Fruit fly (Drosophila melanogaster): ENCODE results near the gene CG32270.

Gene CG32270

dm6 chr3L:3178530-3179096 is 30.2 kb downstream of the CG32270 start, which contains the start of the genes MnM and Girdin:
Gene MnM, minus strand, starts transcription at chr3L:3178580.
Gene Girdin, plus strand, starts transcription at chr3L:3178930.
- no peak for TF ChIP-seq bowl (GFP tag; IDR thresholded peaks at IDR 0.05)
- TF ChIP-seq HHEX (GFP tag; optimal IDR thresholded peaks at IDR 0.05): no peak
- TF ChIP-seq CG3163 (GFP tag; optimal IDR thresholded peaks at IDR 0.05): peak; percentile 77
- TF ChIP-seq CG16863 (GFP tag; optimal IDR thresholded peaks at IDR 0.05): peak; percentile 63
- TF ChIP-seq CG30431 (GFP tag; optimal IDR thresholded peaks at IDR 0.05): peak; percentile 15
- TF ChIP-seq onecut (GFP tag; IDR thresholded peaks at IDR 0.05): no peak
- no peak for TF ChIP-seq lab (GFP tag; optimal IDR thresholded peaks at IDR 0.05)
- no peak for TF ChIP-seq Lim3 (GFP tag; IDR thresholded peaks at IDR 0.05)
- peak; percentile 6 for TF ChIP-seq nerfin-1 (tag; optimal IDR thresholded peaks at IDR 0.05)
- peak; percentile 3 for TF ChIP-seq luna (GFP tag; optimal IDR thresholded peaks at IDR 0.05)
- peak; percentile 89 for TF ChIP-seq Myb (GFP tag; optimal IDR thresholded peaks at IDR 0.05)
- no peak for TF ChIP-seq prd (optimal IDR thresholded peaks at IDR 0.05)
- TF ChIP-seq prd (GFP tag; IDR thresholded peaks at IDR 0.05): peak; percentile 53; the same call in 1 of the 3 replicates
- peak; percentile 25 for TF ChIP-seq CG12744 (GFP tag; optimal IDR thresholded peaks at IDR 0.05)
- no peak for TF ChIP-seq NK7.1 (GFP tag; optimal IDR thresholded peaks at IDR 0.05)
- TF ChIP-seq crol (GFP tag; IDR thresholded peaks at IDR 0.05): no peak
- TF ChIP-seq E2f2 (GFP tag; IDR thresholded peaks at IDR 0.05): peak; percentile 84
- TF ChIP-seq CG3726 (GFP tag; IDR thresholded peaks at IDR 0.05): no peak
- TF ChIP-seq odd (GFP tag; optimal IDR thresholded peaks at IDR 0.05): no peak
- peak; percentile 88 for TF ChIP-seq knrl (GFP tag; IDR thresholded peaks at IDR 0.05; ENCODE audit: partially characterized antibody)
- TF ChIP-seq fd102C (GFP tag; optimal IDR thresholded peaks at IDR 0.05): no peak
- peak; percentile 43 for TF ChIP-seq twi (tag; optimal IDR thresholded peaks at IDR 0.05)
- TF ChIP-seq mirr (GFP tag; optimal IDR thresholded peaks at IDR 0.05): no peak
- peak; percentile 82 for TF ChIP-seq pzg (GFP tag; optimal IDR thresholded peaks at IDR 0.05)
- TF ChIP-seq Dref (GFP tag; IDR thresholded peaks at IDR 0.05): peak; percentile 68
- TF ChIP-seq dysf (GFP tag; IDR thresholded peaks at IDR 0.05): peak; percentile 64; the same call in 2 of the 3 replicates
- peak; percentile 54 for TF ChIP-seq repo (GFP tag; optimal IDR thresholded peaks at IDR 0.05)
- no peak for TF ChIP-seq rib (GFP tag; IDR thresholded peaks at IDR 0.05)
- TF ChIP-seq CG8924 (tag; optimal IDR thresholded peaks at IDR 0.05): peak; percentile 46
- TF ChIP-seq HLH3B (GFP tag; IDR thresholded peaks at IDR 0.05): no peak; the same call in 1 of the 2 replicates
- no peak for TF ChIP-seq Deaf1 (tag; optimal IDR thresholded peaks at IDR 0.05)
- TF ChIP-seq Trl (optimal IDR thresholded peaks at IDR 0.05): peak in 1 of 2 experiments; percentile 22
- peak; percentile 77 for TF ChIP-seq Trl (GFP tag; optimal IDR thresholded peaks at IDR 0.05)
- TF ChIP-seq zfh1 (GFP tag; IDR thresholded peaks at IDR 0.05): peak; percentile 16; the same call in 1 of the 3 replicates
- peak; percentile 76 for TF ChIP-seq ind (GFP tag; optimal IDR thresholded peaks at IDR 0.05)
- TF ChIP-seq Ravus (GFP tag; IDR thresholded peaks at IDR 0.05): no peak
- peak; percentile 41 for TF ChIP-seq CG2129 (GFP tag; IDR thresholded peaks at IDR 0.05; ENCODE audit: partially characterized antibody)
- peak; percentile 75 for TF ChIP-seq Rfx (GFP tag; IDR thresholded peaks at IDR 0.05)
- no peak for TF ChIP-seq CG11504 (tag; optimal IDR thresholded peaks at IDR 0.05)
- TF ChIP-seq maf-S (GFP tag; optimal IDR thresholded peaks at IDR 0.05): peak; percentile 75
- TF ChIP-seq scrt (GFP tag; optimal IDR thresholded peaks at IDR 0.05): no peak
- no peak for TF ChIP-seq CG15269 (tag; optimal IDR thresholded peaks at IDR 0.05)
- no peak for TF ChIP-seq Lpt (GFP tag; optimal IDR thresholded peaks at IDR 0.05)
- TF ChIP-seq CG10147 (GFP tag; optimal IDR thresholded peaks at IDR 0.05): no peak
- TF ChIP-seq CG11560 (tag; IDR thresholded peaks at IDR 0.05): peak; percentile 53; the same call in 1 of the 3 replicates
- TF ChIP-seq Sry-δ (GFP tag; optimal IDR thresholded peaks at IDR 0.05): peak; percentile 100
- TF ChIP-seq CG7786 (GFP tag; optimal IDR thresholded peaks at IDR 0.05): peak; percentile 86
- TF ChIP-seq CG9215 (GFP tag; IDR thresholded peaks at IDR 0.05): peak; percentile 67
- TF ChIP-seq grau (tag; optimal IDR thresholded peaks at IDR 0.05): peak; percentile 74
- peak; percentile 77 to 83 for TF ChIP-seq dpn (GFP tag; optimal IDR thresholded peaks at IDR 0.05)
- TF ChIP-seq CG34224 (GFP tag; IDR thresholded peaks at IDR 0.05; ENCODE audit: partially characterized antibody): peak; percentile 74; the same call in 2 of the 3 replicates
- no peak for TF ChIP-seq Hey (tag; optimal IDR thresholded peaks at IDR 0.05)
